Worm (Caenorhabditis elegans) whole organism, L3 larva: ENCODE results near the gene ctsa-4.2.

Experiments
- R02D3.7 ChIP-seq: fragments of 150-350 bp; optimal IDR thresholded peaks from 2 replicates; lab custom pipeline; 2014; ENCODE audit warnings: missing biosample characterization, missing genetic modification characterization
- ZK546.5 ChIP-seq: sonication (generic microtip); optimal IDR thresholded peaks from 2 replicates; lab custom pipeline; 2017; ENCODE audit warnings: missing biosample characterization, missing genetic modification characterization
- aly-2 ChIP-seq: fragments of 150-350 bp; optimal IDR thresholded peaks from 2 replicates; lab custom pipeline; 2014; ENCODE audit warnings: missing biosample characterization, missing genetic modification characterization
- ama-1 ChIP-seq: fragments of 150-350 bp; optimal IDR thresholded peaks from 2 replicates; lab custom pipeline; 2018
- ceh-16 ChIP-seq: sonication (generic microtip); optimal IDR thresholded peaks from 2 replicates; lab custom pipeline; 2017; ENCODE audit warnings: missing biosample characterization, missing genetic modification characterization
- ceh-28 ChIP-seq: fragments of 150-350 bp; optimal IDR thresholded peaks from 2 replicates; lab custom pipeline; 2014; ENCODE audit warnings: missing biosample characterization, missing genetic modification reagents, missing genetic modification characterization
- ceh-82 ChIP-seq: fragments of 150-350 bp; optimal IDR thresholded peaks from 2 replicates; lab custom pipeline; 2014; ENCODE audit warnings: missing biosample characterization, missing genetic modification characterization
- ceh-9 ChIP-seq: sonication (generic microtip); optimal IDR thresholded peaks from 2 replicates; lab custom pipeline; 2018; ENCODE audit warnings: missing biosample characterization, missing genetic modification characterization
- daf-12 ChIP-seq: fragments of 150-350 bp; optimal IDR thresholded peaks from 2 replicates; lab custom pipeline; 2014; ENCODE audit warnings: missing biosample characterization, missing genetic modification reagents, missing genetic modification characterization
- egl-27 ChIP-seq: sonication (generic microtip); optimal IDR thresholded peaks from 4 replicates; lab custom pipeline; 2017; ENCODE audit warnings: missing biosample characterization, missing genetic modification reagents, missing genetic modification characterization
- egl-5 ChIP-seq: fragments of 150-350 bp; optimal IDR thresholded peaks from 2 replicates; lab custom pipeline; 2017; ENCODE audit warnings: missing biosample characterization, missing genetic modification reagents, missing genetic modification characterization, inconsistent platforms
- elt-1 ChIP-seq: fragments of 150-350 bp; optimal IDR thresholded peaks from 2 replicates; lab custom pipeline; 2014; ENCODE audit warnings: missing biosample characterization, missing genetic modification characterization
- elt-2 ChIP-seq: sonication (generic microtip); optimal IDR thresholded peaks from 2 replicates; lab custom pipeline; 2016; ENCODE audit warnings: missing genetic modification reagents, mild to moderate bottlenecking, missing genetic modification characterization, missing compliant biosample characterization
- elt-3 ChIP-seq, 3 experiments: fragments of 150-350 bp in 1 of 3; sonication (generic microtip) in 2 of 3; optimal IDR thresholded peaks; 2 replicates in 2 of 3; 4 replicates in 1 of 3; lab custom pipeline; 2014 to 2017; ENCODE audit warnings: missing biosample characterization in 3 of 3, missing genetic modification characterization in 3 of 3
- eor-1 ChIP-seq, 2 experiments: fragments of 150-350 bp; optimal IDR thresholded peaks; 2 replicates each; lab custom pipeline; 2014 to 2018; ENCODE audit warnings: missing biosample characterization in 2 of 2, missing genetic modification characterization in 2 of 2
- fkh-10 ChIP-seq: sonication (generic microtip); optimal IDR thresholded peaks from 2 replicates; lab custom pipeline; 2017; ENCODE audit warnings: missing biosample characterization, missing genetic modification reagents, missing genetic modification characterization
- fkh-2 ChIP-seq: fragments of 150-350 bp; optimal IDR thresholded peaks from 2 replicates; lab custom pipeline; 2014; ENCODE audit warnings: missing biosample characterization, missing genetic modification reagents, missing genetic modification characterization
- hmg-11 ChIP-seq: sonication (generic microtip); optimal IDR thresholded peaks from 2 replicates; lab custom pipeline; 2016; ENCODE audit warnings: missing genetic modification characterization, missing compliant biosample characterization
- jun-1 ChIP-seq: fragments of 150-350 bp; optimal IDR thresholded peaks from 2 replicates; lab custom pipeline; 2014; ENCODE audit warnings: missing biosample characterization, missing genetic modification reagents, missing genetic modification characterization
- lin-15B ChIP-seq: fragments of 150-350 bp; optimal IDR thresholded peaks from 2 replicates; lab custom pipeline; 2014; ENCODE audit warnings: missing biosample characterization, missing genetic modification characterization
- lin-39 ChIP-seq: fragments of 150-350 bp; optimal IDR thresholded peaks from 2 replicates; lab custom pipeline; 2018; ENCODE audit warnings: missing biosample characterization, missing genetic modification reagents, missing genetic modification characterization
- lsy-12 ChIP-seq: sonication (generic microtip); optimal IDR thresholded peaks from 2 replicates; lab custom pipeline; 2016; ENCODE audit warnings: mild to moderate bottlenecking, missing genetic modification characterization, missing compliant biosample characterization
- mdl-1 ChIP-seq: fragments of 150-350 bp; optimal IDR thresholded peaks from 2 replicates; lab custom pipeline; 2014; ENCODE audit warnings: missing biosample characterization, missing genetic modification characterization
- mml-1 ChIP-seq: fragments of 150-350 bp; sonication (generic microtip); optimal IDR thresholded peaks from 3 replicates; lab custom pipeline; 2014; ENCODE audit warnings: missing biosample characterization, missing genetic modification characterization
- nfya-1 ChIP-seq: sonication (generic microtip); optimal IDR thresholded peaks from 2 replicates; lab custom pipeline; 2017; ENCODE audit warnings: missing genetic modification characterization, mild to moderate bottlenecking, missing compliant biosample characterization, antibody characterized with exemption, moderate library complexity; ENCODE audit not compliant: insufficient read depth
- nhr-11 ChIP-seq: fragments of 150-350 bp; optimal IDR thresholded peaks from 2 replicates; lab custom pipeline; 2014; ENCODE audit warnings: missing biosample characterization, missing genetic modification characterization
- nhr-12 ChIP-seq: fragments of 150-350 bp; optimal IDR thresholded peaks from 2 replicates; lab custom pipeline; 2014; ENCODE audit warnings: missing biosample characterization, missing genetic modification characterization
- nhr-23 ChIP-seq: fragments of 150-350 bp; optimal IDR thresholded peaks from 2 replicates; lab custom pipeline; 2014; ENCODE audit warnings: missing biosample characterization, missing genetic modification reagents, missing genetic modification characterization
- nhr-237 ChIP-seq: fragments of 150-350 bp; optimal IDR thresholded peaks from 2 replicates; lab custom pipeline; 2014; ENCODE audit warnings: missing biosample characterization, missing genetic modification characterization
- nhr-25 ChIP-seq: sonication (generic microtip); optimal IDR thresholded peaks from 2 replicates; lab custom pipeline; 2017; ENCODE audit warnings: missing biosample characterization, missing genetic modification characterization
- nhr-28 ChIP-seq: fragments of 150-350 bp; optimal IDR thresholded peaks from 2 replicates; lab custom pipeline; 2014; ENCODE audit warnings: missing biosample characterization, missing genetic modification characterization
- nhr-43 ChIP-seq: sonication (generic microtip); optimal IDR thresholded peaks from 2 replicates; lab custom pipeline; 2016; ENCODE audit warnings: mild to moderate bottlenecking, missing genetic modification characterization, missing compliant biosample characterization; ENCODE audit not compliant: poor library complexity, severe bottlenecking
- nhr-67 ChIP-seq: fragments of 150-350 bp; optimal IDR thresholded peaks from 2 replicates; lab custom pipeline; 2014; ENCODE audit warnings: missing biosample characterization, missing genetic modification characterization
- nhr-76 ChIP-seq: fragments of 150-350 bp; sonication (generic microtip); optimal IDR thresholded peaks from 5 replicates; lab custom pipeline; 2014; ENCODE audit warnings: missing biosample characterization, missing genetic modification characterization
- nhr-77 ChIP-seq: fragments of 150-350 bp; optimal IDR thresholded peaks from 2 replicates; lab custom pipeline; 2014; ENCODE audit warnings: missing biosample characterization, missing genetic modification characterization
- pha-4 ChIP-seq: fragments of 150-350 bp; optimal IDR thresholded peaks from 2 replicates; lab custom pipeline; 2014; ENCODE audit warnings: missing biosample characterization, missing genetic modification reagents, missing genetic modification characterization
- pqm-1 ChIP-seq: fragments of 150-350 bp; optimal IDR thresholded peaks from 2 replicates; lab custom pipeline; 2017; ENCODE audit warnings: missing biosample characterization, missing genetic modification characterization, inconsistent platforms
- sea-2 ChIP-seq: fragments of 150-350 bp; sonication (generic microtip); optimal IDR thresholded peaks from 4 replicates; lab custom pipeline; 2014; ENCODE audit warnings: missing biosample characterization, missing genetic modification reagents, missing genetic modification characterization
- skn-1 ChIP-seq: fragments of 150-350 bp; optimal IDR thresholded peaks from 2 replicates; lab custom pipeline; 2014; ENCODE audit warnings: missing biosample characterization, missing genetic modification characterization
- snpc-4 ChIP-seq: fragments of 150-350 bp; optimal IDR thresholded peaks from 2 replicates; lab custom pipeline; 2014; ENCODE audit warnings: missing biosample characterization, missing genetic modification characterization
- tbx-2 ChIP-seq: sonication (generic microtip); optimal IDR thresholded peaks from 2 replicates; lab custom pipeline; 2016; ENCODE audit warnings: mild to moderate bottlenecking, missing genetic modification characterization, missing compliant biosample characterization
- unc-39 ChIP-seq: sonication (generic microtip); optimal IDR thresholded peaks from 4 replicates; lab custom pipeline; 2017; ENCODE audit warnings: missing biosample characterization, missing genetic modification characterization
- unc-62 ChIP-seq: fragments of 150-350 bp; sonication (generic microtip); optimal IDR thresholded peaks from 4 replicates; lab custom pipeline; 2014; ENCODE audit warnings: missing biosample characterization, missing genetic modification reagents, missing genetic modification characterization
- ztf-11 ChIP-seq: fragments of 150-350 bp; optimal IDR thresholded peaks from 2 replicates; lab custom pipeline; 2014; ENCODE audit warnings: missing biosample characterization, missing genetic modification characterization

The ctsa-4.2 gene

DNA sequence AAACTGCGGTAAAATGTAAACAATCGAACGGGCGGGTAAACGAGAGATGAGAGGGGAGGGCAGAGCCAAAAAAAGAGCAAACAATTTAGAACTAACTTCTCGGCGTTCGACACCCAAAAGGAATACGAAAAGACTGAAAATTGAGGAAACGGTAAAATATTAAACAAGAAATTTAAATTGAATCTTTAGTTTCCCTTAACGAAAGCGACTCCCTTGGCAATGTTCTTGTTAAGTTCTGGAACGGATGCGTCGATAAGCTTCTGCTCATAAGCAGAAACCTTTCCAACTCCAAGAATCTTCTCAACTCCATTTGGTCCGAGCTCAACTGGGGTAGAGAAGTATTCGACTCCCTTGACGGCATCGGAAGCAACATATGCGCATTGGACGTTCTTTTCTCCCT lies 5.7 kb upstream of the ctsa-4.2 start:
- TF ChIP-seq daf-12 (tag; lab: Kevin White, UChicago) (no peak), ZK546.5 (tag; lab: Kevin White, UChicago) (no peak), ceh-82 (tag; lab: Kevin White, UChicago) (no peak), elt-3 (tag; optimal IDR thresholded peaks at IDR 0.05; lab: Kevin White, UChicago) (no peak), pha-4 (tag; lab: Kevin White, UChicago) (peak; percentile 64)

ce11 chrIII:6607067-6607466 lies 5.3 kb upstream of the ctsa-4.2 start:
- no peak for TF ChIP-seq ceh-82 (tag; lab: Kevin White, UChicago)
- no peak for TF ChIP-seq ZK546.5 (tag; lab: Kevin White, UChicago)
- TF ChIP-seq mml-1 (tag; lab: Kevin White, UChicago), result no peak
- TF ChIP-seq elt-2 (tag; lab: Kevin White, UChicago), result peak; percentile 28
- no peak for TF ChIP-seq hmg-11 (tag; lab: Kevin White, UChicago)
- no peak for TF ChIP-seq tbx-2 (tag; lab: Kevin White, UChicago)
- peak; percentile 45 for TF ChIP-seq ama-1 (lab: Kevin White, UChicago)

- TF ChIP-seq nhr-67 (tag; lab: Kevin White, UChicago) (no peak), jun-1 (tag; lab: Kevin White, UChicago) (no peak), nhr-25 (tag; lab: Kevin White, UChicago) (no peak), ceh-82 (tag; lab: Kevin White, UChicago) (no peak), elt-3 (tag; optimal IDR thresholded peaks at IDR 0.05; lab: Kevin White, UChicago) (no peak), elt-2 (tag; lab: Kevin White, UChicago) (no peak), mml-1 (tag; lab: Kevin White, UChicago) (no peak), hmg-11 (tag; lab: Kevin White, UChicago) (no peak), nhr-28 (no peak), lsy-12 (tag; lab: Kevin White, UChicago) (no peak), ztf-11 (no peak), elt-1 (no peak), fkh-10 (no peak), nhr-12 (no peak), ceh-16 (tag; lab: Kevin White, UChicago) (no peak), unc-39 (tag; lab: Kevin White, UChicago) (no peak), ZK546.5 (tag; lab: Kevin White, UChicago) (no peak), eor-1 (tag; optimal IDR thresholded peaks at IDR 0.05; lab: Kevin White, UChicago) (no peak), egl-5 (tag; lab: Kevin White, UChicago) (no peak)
Measured at ce11 chrIII:6607646-6608045, 4.7 kb upstream of the ctsa-4.2 start.

- peak; percentile 54 for TF ChIP-seq elt-2 (tag; lab: Kevin White, UChicago)
- TF ChIP-seq nhr-237, result no peak
- TF ChIP-seq daf-12 (tag; lab: Kevin White, UChicago), result no peak
- no peak for TF ChIP-seq mdl-1 (tag; lab: Kevin White, UChicago)
- TF ChIP-seq fkh-10, result no peak
- TF ChIP-seq nhr-25 (tag; lab: Kevin White, UChicago), result peak; percentile 87
- no peak for TF ChIP-seq ceh-9 (tag; lab: Kevin White, UChicago)
- no peak for TF ChIP-seq nhr-12
- peak; percentile 77 for TF ChIP-seq lin-39 (tag; lab: Kevin White, UChicago)
- peak; percentile 70 for TF ChIP-seq nhr-23 (tag; lab: Kevin White, UChicago)
- no peak for TF ChIP-seq ztf-11
- peak; percentile 95 for TF ChIP-seq pha-4 (tag; lab: Kevin White, UChicago)
- TF ChIP-seq egl-5 (tag; lab: Kevin White, UChicago), result peak; percentile 43
- TF ChIP-seq ceh-28 (tag; lab: Kevin White, UChicago), result peak; percentile 14
- no peak for TF ChIP-seq fkh-2 (tag; lab: Kevin White, UChicago)
- peak; percentile 52 for TF ChIP-seq R02D3.7 (tag; lab: Kevin White, UChicago)
- TF ChIP-seq egl-27, result no peak
- peak; percentile 49 for TF ChIP-seq nhr-43 (tag; lab: Kevin White, UChicago)
- TF ChIP-seq nfya-1 (tag; lab: Kevin White, UChicago), result peak; percentile 87
- peak; percentile 86 for TF ChIP-seq lin-15B (tag; lab: Kevin White, UChicago)
- TF ChIP-seq eor-1 (tag; optimal IDR thresholded peaks at IDR 0.05; lab: Kevin White, UChicago), result no peak
- peak; percentile 34 for TF ChIP-seq pqm-1
- TF ChIP-seq unc-39 (tag; lab: Kevin White, UChicago), result no peak
- peak; percentile 73 for TF ChIP-seq hmg-11 (tag; lab: Kevin White, UChicago)
- TF ChIP-seq skn-1 (tag; lab: Kevin White, UChicago), result peak; percentile 66
- TF ChIP-seq elt-1, result no peak
- no peak for TF ChIP-seq sea-2 (GFP tag; lab: Kevin White, UChicago)
- no peak for TF ChIP-seq nhr-77
- TF ChIP-seq ZK546.5 (tag; lab: Kevin White, UChicago), result no peak
- no peak for TF ChIP-seq mml-1 (tag; lab: Kevin White, UChicago)
- TF ChIP-seq nhr-76, result no peak
- no peak for TF ChIP-seq nhr-11 (tag; lab: Kevin White, UChicago)
- TF ChIP-seq snpc-4 (tag; lab: Kevin White, UChicago), result peak; percentile 62
- no peak for TF ChIP-seq unc-62
- TF ChIP-seq tbx-2 (tag; lab: Kevin White, UChicago), result no peak
- TF ChIP-seq aly-2 (tag; lab: Kevin White, UChicago), result no peak
- no peak for TF ChIP-seq nhr-28
Measured at ce11 chrIII:6608101-6608672, 4.1 kb upstream of the ctsa-4.2 start, which contains the start of the genes mdh-2 and F20H11.4. mdh-2 (minus strand) TSS chrIII:6608106. F20H11.4 (plus strand) TSS chrIII:6608622.
